Worm (Caenorhabditis elegans) whole organism, early embryonic: Measurements from ENCODE around the gene plep-1.

Source experiments
- B0310.2 ChIP-seq: sonication (generic microtip); optimal IDR thresholded peaks from 2 replicates; lab custom pipeline; 2016; ENCODE audit warnings: mild to moderate bottlenecking, missing genetic modification characterization, missing compliant biosample characterization
- F13C5.2 ChIP-seq: sonication (generic microtip); optimal IDR thresholded peaks from 2 replicates; lab custom pipeline; 2017; ENCODE audit warnings: mild to moderate bottlenecking, missing genetic modification characterization, inconsistent platforms, missing compliant biosample characterization
- aly-1 ChIP-seq: sonication (generic microtip); optimal IDR thresholded peaks from 2 replicates; lab custom pipeline; 2016; ENCODE audit warnings: missing genetic modification characterization, missing compliant biosample characterization
- ama-1 ChIP-seq: fragments of 150-350 bp; optimal IDR thresholded peaks from 2 replicates; lab custom pipeline; 2014
- ceh-13 ChIP-seq: fragments of 200-800 bp; sonication (Bioruptor generic); optimal IDR thresholded peaks from 2 replicates; lab custom pipeline; 2018; ENCODE audit warnings: mild to moderate bottlenecking, missing genetic modification characterization, missing compliant biosample characterization
- ceh-36 ChIP-seq: sonication (generic microtip); optimal IDR thresholded peaks from 2 replicates; lab custom pipeline; 2016; ENCODE audit warnings: missing genetic modification characterization, inconsistent platforms, missing compliant biosample characterization
- ets-7 ChIP-seq: sonication (generic microtip); optimal IDR thresholded peaks from 2 replicates; lab custom pipeline; 2016; ENCODE audit warnings: missing genotype, missing genetic modification characterization, missing compliant biosample characterization
- flt-1 ChIP-seq: fragments of 200-800 bp; sonication (Bioruptor generic); IDR thresholded peaks from 2 replicates; pipeline ENCODE4 v1.3.6; 2022; ENCODE audit warnings: missing genetic modification characterization, missing compliant biosample characterization
- hmbx-1 ChIP-seq: sonication (generic microtip); optimal IDR thresholded peaks from 2 replicates; lab custom pipeline; 2016; ENCODE audit warnings: mild to moderate bottlenecking, missing genetic modification characterization, missing compliant biosample characterization
- hmg-4 ChIP-seq: fragments of 200-800 bp; sonication (Bioruptor generic); optimal IDR thresholded peaks from 2 replicates; lab custom pipeline; 2018; ENCODE audit warnings: mild to moderate bottlenecking, missing genetic modification characterization, missing compliant biosample characterization
- hnd-1 ChIP-seq: sonication (generic microtip); optimal IDR thresholded peaks from 2 replicates; lab custom pipeline; 2016; ENCODE audit warnings: missing genetic modification characterization, missing compliant biosample characterization
- pes-1 ChIP-seq: fragments of 200-800 bp; sonication (Bioruptor generic); IDR thresholded peaks from 2 replicates; pipeline ENCODE4 v1.3.6; 2022; ENCODE audit warnings: missing genetic modification reagents, missing genetic modification characterization, missing compliant biosample characterization
- scrt-1 ChIP-seq: fragments of 200-800 bp; sonication (Bioruptor generic); IDR thresholded peaks from 2 replicates; pipeline ENCODE4 v1.3.6; 2022; ENCODE audit warnings: missing genetic modification characterization, missing compliant biosample characterization
- sea-1 ChIP-seq: fragments of 200-800 bp; sonication (Bioruptor generic); conservative IDR thresholded peaks from 2 replicates; pipeline ENCODE4 v1.3.6; 2022; ENCODE audit warnings: missing genetic modification characterization, missing compliant biosample characterization
- tbx-11 ChIP-seq: fragments of 200-800 bp; sonication (Bioruptor generic); IDR thresholded peaks from 2 replicates; pipeline ENCODE4 v1.3.6; 2022; ENCODE audit warnings: missing genetic modification characterization, missing compliant biosample characterization
- tbx-37 ChIP-seq: fragments of 200-800 bp; sonication (Bioruptor generic); conservative IDR thresholded peaks from 2 replicates; pipeline ENCODE4 v1.3.6; 2022; ENCODE audit warnings: missing genetic modification reagents, missing genetic modification characterization, missing compliant biosample characterization
- tra-4 ChIP-seq: sonication (generic microtip); optimal IDR thresholded peaks from 2 replicates; lab custom pipeline; 2017; ENCODE audit warnings: missing genetic modification characterization, missing compliant biosample characterization

plep-1 gene

ce11 chrII:4294801-4295200 is 17.2 kb downstream of the plep-1 start, which contains the start of gene rml-4:
Gene rml-4 (plus strand): TSS chrII:4295101.
- TF ChIP-seq ama-1 (lab: Kevin White, UChicago), result no peak
- TF ChIP-seq scrt-1 (GFP tag; lab: Robert Waterston, UW), result no peak
- TF ChIP-seq hmbx-1 (tag; lab: Kevin White, UChicago), result no peak
- TF ChIP-seq sea-1, result no peak
- no peak for TF ChIP-seq pes-1 (GFP tag; lab: Robert Waterston, UW)
- no peak for TF ChIP-seq flt-1 (GFP tag; lab: Robert Waterston, UW)
- TF ChIP-seq aly-1 (tag; lab: Kevin White, UChicago), result no peak
- TF ChIP-seq tbx-37 (GFP tag; lab: Robert Waterston, UW), result no peak
- no peak for TF ChIP-seq hmg-4 (GFP tag; lab: Kevin White, UChicago)
- no peak for TF ChIP-seq tra-4
- no peak for TF ChIP-seq ceh-36 (tag; lab: Kevin White, UChicago)
- no peak for TF ChIP-seq ets-7 (tag; lab: Kevin White, UChicago)

ce11 chrII:4294189-4294588 is 17.8 kb downstream of the plep-1 start:
- no peak for TF ChIP-seq hmg-4 (GFP tag; lab: Kevin White, UChicago)
- TF ChIP-seq hmbx-1 (tag; lab: Kevin White, UChicago), result no peak
- TF ChIP-seq tra-4, result no peak
- TF ChIP-seq B0310.2, result no peak
- TF ChIP-seq F13C5.2 (tag; lab: Kevin White, UChicago), result no peak

- TF ChIP-seq flt-1 (GFP tag; lab: Robert Waterston, UW) (no peak), F13C5.2 (tag; lab: Kevin White, UChicago) (no peak), tra-4 (no peak), hmbx-1 (tag; lab: Kevin White, UChicago) (no peak), sea-1 (no peak), aly-1 (tag; lab: Kevin White, UChicago) (no peak), tbx-37 (GFP tag; lab: Robert Waterston, UW) (no peak), ceh-36 (tag; lab: Kevin White, UChicago) (no peak), tbx-11 (no peak), ama-1 (lab: Kevin White, UChicago) (no peak), B0310.2 (no peak)
Observed at ce11 chrII:4293027-4293522, 18.9 kb downstream of the plep-1 start.

ce11 chrII:4291799-4292198 is 20.2 kb downstream of the plep-1 start:
- TF ChIP-seq ceh-36 (tag; lab: Kevin White, UChicago) (no peak), F13C5.2 (tag; lab: Kevin White, UChicago) (no peak), hmg-4 (GFP tag; lab: Kevin White, UChicago) (no peak), sea-1 (no peak), ets-7 (tag; lab: Kevin White, UChicago) (no peak), flt-1 (GFP tag; lab: Robert Waterston, UW) (no peak), tbx-11 (no peak), scrt-1 (GFP tag; lab: Robert Waterston, UW) (no peak), aly-1 (tag; lab: Kevin White, UChicago) (no peak), ama-1 (lab: Kevin White, UChicago) (no peak), hnd-1 (tag; lab: Kevin White, UChicago) (no peak), B0310.2 (no peak), hmbx-1 (tag; lab: Kevin White, UChicago) (no peak), tra-4 (no peak), pes-1 (GFP tag; lab: Robert Waterston, UW) (no peak), tbx-37 (GFP tag; lab: Robert Waterston, UW) (no peak), ceh-13 (no peak)

- no peak for TF ChIP-seq tbx-37 (GFP tag; lab: Robert Waterston, UW)
- TF ChIP-seq B0310.2, result no peak
- TF ChIP-seq hmbx-1 (tag; lab: Kevin White, UChicago), result no peak
- TF ChIP-seq ceh-36 (tag; lab: Kevin White, UChicago), result no peak
- TF ChIP-seq tra-4, result no peak
- TF ChIP-seq ets-7 (tag; lab: Kevin White, UChicago), result no peak
- no peak for TF ChIP-seq ceh-13
- no peak for TF ChIP-seq F13C5.2 (tag; lab: Kevin White, UChicago)
- no peak for TF ChIP-seq tbx-11
- no peak for TF ChIP-seq hmg-4 (GFP tag; lab: Kevin White, UChicago)
- TF ChIP-seq flt-1 (GFP tag; lab: Robert Waterston, UW), result no peak
- no peak for TF ChIP-seq sea-1
- TF ChIP-seq scrt-1 (GFP tag; lab: Robert Waterston, UW), result no peak
- TF ChIP-seq pes-1 (GFP tag; lab: Robert Waterston, UW), result no peak
Observed at ce11 chrII:4288572-4288971, 23.4 kb downstream of the plep-1 start.

ce11 chrII:4288111-4288510 is 23.9 kb downstream of the plep-1 start, which contains the start of gene C01F1.6:
Gene C01F1.6 (minus strand): TSS chrII:4288211.
- no peak for TF ChIP-seq pes-1 (GFP tag; lab: Robert Waterston, UW)
- TF ChIP-seq sea-1, result no peak
- no peak for TF ChIP-seq hmg-4 (GFP tag; lab: Kevin White, UChicago)
- no peak for TF ChIP-seq flt-1 (GFP tag; lab: Robert Waterston, UW)
- no peak for TF ChIP-seq scrt-1 (GFP tag; lab: Robert Waterston, UW)
- no peak for TF ChIP-seq hmbx-1 (tag; lab: Kevin White, UChicago)
- TF ChIP-seq ceh-36 (tag; lab: Kevin White, UChicago), result no peak
- no peak for TF ChIP-seq ama-1 (lab: Kevin White, UChicago)
- no peak for TF ChIP-seq F13C5.2 (tag; lab: Kevin White, UChicago)
- no peak for TF ChIP-seq hnd-1 (tag; lab: Kevin White, UChicago)
- no peak for TF ChIP-seq ceh-13

- TF ChIP-seq hnd-1 (tag; lab: Kevin White, UChicago) (no peak), sea-1 (no peak), pes-1 (GFP tag; lab: Robert Waterston, UW) (no peak), tbx-11 (no peak), scrt-1 (GFP tag; lab: Robert Waterston, UW) (no peak), flt-1 (GFP tag; lab: Robert Waterston, UW) (no peak), ets-7 (tag; lab: Kevin White, UChicago) (no peak), hmg-4 (GFP tag; lab: Kevin White, UChicago) (no peak), ceh-36 (tag; lab: Kevin White, UChicago) (no peak), aly-1 (tag; lab: Kevin White, UChicago) (no peak), tbx-37 (GFP tag; lab: Robert Waterston, UW) (no peak), ceh-13 (no peak), hmbx-1 (tag; lab: Kevin White, UChicago) (no peak), F13C5.2 (tag; lab: Kevin White, UChicago) (no peak), ama-1 (lab: Kevin White, UChicago) (no peak), B0310.2 (no peak), tra-4 (no peak)
Observed at ce11 chrII:4286921-4287320, 25.1 kb downstream of the plep-1 start.
